Fruit fly (Drosophila melanogaster) whole organism, prepupa: Measurements from ENCODE around the gene crim.

Source experiments
- Blimp-1 ChIP-seq: fragments of 200-800 bp; sonication (Bioruptor generic); optimal IDR thresholded peaks from 3 replicates; lab custom pipeline; 2017; ENCODE audit warnings: missing biosample characterization, missing genetic modification characterization, mild to moderate bottlenecking, moderate library complexity, missing genetic modification reagents
- CG10631 ChIP-seq: fragments of 200-800 bp; sonication (Bioruptor generic); optimal IDR thresholded peaks from 2 replicates; lab custom pipeline; 2016; ENCODE audit warnings: missing biosample characterization, missing genetic modification characterization
- CG10669 ChIP-seq: fragments of 200-800 bp; sonication (Bioruptor generic); optimal IDR thresholded peaks from 3 replicates; lab custom pipeline; 2018; ENCODE audit warnings: missing biosample characterization, mild to moderate bottlenecking, missing genetic modification characterization, moderate library complexity
- CG11294 ChIP-seq: fragments of 200-800 bp; sonication (Bioruptor generic); IDR thresholded peaks from 2 replicates; pipeline ENCODE4 v1.3.6; 2022; ENCODE audit warnings: missing biosample characterization, missing genetic modification characterization
- CG15336 ChIP-seq: fragments of 200-800 bp; sonication (Bioruptor generic); IDR thresholded peaks from 2 replicates; pipeline ENCODE4 v1.3.6; 2022; ENCODE audit warnings: missing biosample characterization, missing genetic modification characterization
- CG16779 ChIP-seq: fragments of 200-800 bp; sonication (Bioruptor generic); optimal IDR thresholded peaks from 3 replicates; lab custom pipeline; 2017; ENCODE audit warnings: missing biosample characterization, mild to moderate bottlenecking, missing genetic modification characterization
- CG3032 ChIP-seq: fragments of 200-800 bp; optimal IDR thresholded peaks from 2 replicates; lab custom pipeline; 2019; ENCODE audit warnings: missing biosample characterization, mild to moderate bottlenecking, missing genetic modification characterization, moderate library complexity
- CG32006 ChIP-seq: fragments of 200-800 bp; sonication (Bioruptor generic); optimal IDR thresholded peaks from 3 replicates; lab custom pipeline; 2017; ENCODE audit warnings: missing biosample characterization, mild to moderate bottlenecking, missing genetic modification characterization
- CG3919 ChIP-seq: fragments of 200-800 bp; sonication (Bioruptor generic); optimal IDR thresholded peaks from 3 replicates; lab custom pipeline; 2016; ENCODE audit warnings: missing biosample characterization, missing genetic modification characterization
- CG4318 ChIP-seq: fragments of 200-800 bp; sonication (Bioruptor generic); optimal IDR thresholded peaks from 3 replicates; lab custom pipeline; 2017; ENCODE audit warnings: missing biosample characterization, mild to moderate bottlenecking, missing genetic modification characterization
- CG6163 ChIP-seq: fragments of 200-800 bp; sonication (Bioruptor generic); IDR thresholded peaks from 3 replicates; pipeline ENCODE4 v1.3.6; 2022; ENCODE audit warnings: missing biosample characterization, missing genetic modification characterization
- CG6792 ChIP-seq: fragments of 200-800 bp; sonication (Bioruptor generic); optimal IDR thresholded peaks from 3 replicates; lab custom pipeline; 2016; ENCODE audit warnings: missing biosample characterization, missing genetic modification characterization
- CG6808 ChIP-seq: fragments of 200-800 bp; sonication (Bioruptor generic); optimal IDR thresholded peaks from 3 replicates; lab custom pipeline; 2017; ENCODE audit warnings: missing biosample characterization, missing genetic modification characterization, mild to moderate bottlenecking, moderate library complexity, missing genetic modification reagents
- CG8119 ChIP-seq: fragments of 200-800 bp; sonication (Bioruptor generic); IDR thresholded peaks from 3 replicates; pipeline ENCODE4 v1.3.6; 2022; ENCODE audit warnings: missing biosample characterization, missing genetic modification characterization
- CG8319 ChIP-seq: fragments of 200-800 bp; sonication (Bioruptor generic); optimal IDR thresholded peaks from 3 replicates; lab custom pipeline; 2016; ENCODE audit warnings: missing biosample characterization, missing genetic modification characterization
- CG8632 ChIP-seq: fragments of 200-800 bp; sonication (Bioruptor generic); optimal IDR thresholded peaks from 3 replicates; lab custom pipeline; 2016; ENCODE audit warnings: missing biosample characterization, missing genetic modification characterization
- CG9139 ChIP-seq: fragments of 200-800 bp; sonication (Bioruptor generic); optimal IDR thresholded peaks from 3 replicates; lab custom pipeline; 2017; ENCODE audit warnings: missing biosample characterization, mild to moderate bottlenecking, missing genetic modification characterization
- Eip78C ChIP-seq: fragments of 200-800 bp; sonication (Bioruptor generic); peaks from one replicate; lab custom pipeline; 2016; ENCODE audit warnings: missing biosample characterization, missing genetic modification characterization
- Eip93F ChIP-seq: fragments of 200-800 bp; sonication (Bioruptor generic); optimal IDR thresholded peaks from 2 replicates; lab custom pipeline; 2016; ENCODE audit warnings: missing biosample characterization, mild to moderate bottlenecking, missing genetic modification characterization
- Ets21C ChIP-seq: fragments of 200-800 bp; sonication (Bioruptor generic); optimal IDR thresholded peaks from 3 replicates; lab custom pipeline; 2016; ENCODE audit warnings: missing biosample characterization, missing genetic modification characterization
- Gug ChIP-seq: fragments of 200-800 bp; sonication (Bioruptor generic); IDR thresholded peaks from 2 replicates; pipeline ENCODE4 v1.3.6; 2022; ENCODE audit warnings: missing biosample characterization, missing genetic modification characterization
- Hr39 ChIP-seq: fragments of 200-800 bp; sonication (Bioruptor generic); optimal IDR thresholded peaks from 2 replicates; lab custom pipeline; 2016; ENCODE audit warnings: missing biosample characterization, missing genetic modification characterization
- Hr4 ChIP-seq: fragments of 200-800 bp; sonication (Bioruptor generic); optimal IDR thresholded peaks from 3 replicates; lab custom pipeline; 2016; ENCODE audit warnings: missing biosample characterization, missing genetic modification characterization
- Met ChIP-seq: fragments of 200-800 bp; sonication (Bioruptor generic); optimal IDR thresholded peaks from 3 replicates; lab custom pipeline; 2016; ENCODE audit warnings: missing biosample characterization, missing genetic modification characterization
- OdsH ChIP-seq: fragments of 200-800 bp; sonication (Bioruptor generic); optimal IDR thresholded peaks from 3 replicates; lab custom pipeline; 2016; ENCODE audit warnings: missing biosample characterization, missing genetic modification characterization
- Smox ChIP-seq: fragments of 200-800 bp; sonication (Bioruptor generic); optimal IDR thresholded peaks from 3 replicates; lab custom pipeline; 2016; ENCODE audit warnings: missing biosample characterization, missing genetic modification characterization
- Sox102F ChIP-seq: fragments of 200-800 bp; sonication (Bioruptor generic); optimal IDR thresholded peaks from 2 replicates; lab custom pipeline; 2016; ENCODE audit warnings: missing biosample characterization, mild to moderate bottlenecking, missing genetic modification characterization
- Sox14 ChIP-seq: fragments of 200-800 bp; sonication (Bioruptor generic); optimal IDR thresholded peaks from 3 replicates; lab custom pipeline; 2016; ENCODE audit warnings: missing biosample characterization, missing genetic modification characterization
- achi ChIP-seq: fragments of 200-800 bp; sonication (Bioruptor generic); optimal IDR thresholded peaks from 3 replicates; lab custom pipeline; 2016; ENCODE audit warnings: missing biosample characterization, missing genetic modification characterization
- acj6 ChIP-seq: fragments of 200-800 bp; sonication (Bioruptor generic); optimal IDR thresholded peaks from 3 replicates; lab custom pipeline; 2016; ENCODE audit warnings: missing biosample characterization, missing genetic modification characterization
- dac ChIP-seq: fragments of 200-800 bp; sonication (Bioruptor generic); optimal IDR thresholded peaks from 2 replicates; lab custom pipeline; 2017; ENCODE audit warnings: missing biosample characterization, mild to moderate bottlenecking, missing genetic modification characterization
- dsx ChIP-seq: fragments of 200-800 bp; optimal IDR thresholded peaks from 3 replicates; lab custom pipeline; 2019; ENCODE audit warnings: missing biosample characterization, mild to moderate bottlenecking, missing genetic modification characterization, moderate library complexity; ENCODE audit not compliant: poor library complexity, severe bottlenecking
- eg ChIP-seq: fragments of 200-800 bp; sonication (Bioruptor generic); IDR thresholded peaks from 3 replicates; pipeline ENCODE4 v1.3.6; 2022; ENCODE audit warnings: missing biosample characterization, missing genetic modification characterization
- fd59A ChIP-seq: fragments of 200-800 bp; sonication (Bioruptor generic); optimal IDR thresholded peaks from 2 replicates; lab custom pipeline; 2017; ENCODE audit warnings: missing biosample characterization, mild to moderate bottlenecking, missing genetic modification characterization, missing genetic modification reagents
- fd85E ChIP-seq: fragments of 200-800 bp; sonication (Bioruptor generic); optimal IDR thresholded peaks from 3 replicates; lab custom pipeline; 2016; ENCODE audit warnings: missing biosample characterization, missing genetic modification characterization
- fkh ChIP-seq: fragments of 200-800 bp; sonication (Bioruptor generic); optimal IDR thresholded peaks from 3 replicates; lab custom pipeline; 2017; ENCODE audit warnings: missing biosample characterization, mild to moderate bottlenecking, missing genetic modification characterization, moderate library complexity
- pdm3 ChIP-seq: fragments of 200-800 bp; sonication (Bioruptor generic); optimal IDR thresholded peaks from 3 replicates; lab custom pipeline; 2016; ENCODE audit warnings: missing biosample characterization, missing genetic modification characterization
- salr ChIP-seq, 2 experiments: fragments of 200-800 bp; sonication (Bioruptor generic); optimal IDR thresholded peaks; 3 replicates each; lab custom pipeline; 2016 to 2018; ENCODE audit warnings: missing biosample characterization in 2 of 2, missing genetic modification characterization in 2 of 2, mild to moderate bottlenecking in 1 of 2
- spab ChIP-seq: fragments of 200-800 bp; sonication (Bioruptor generic); optimal IDR thresholded peaks from 2 replicates; lab custom pipeline; 2017; ENCODE audit warnings: missing biosample characterization, mild to moderate bottlenecking, missing genetic modification characterization, missing genetic modification reagents
- ss ChIP-seq, 2 experiments: fragments of 200-800 bp; sonication (Bioruptor generic); optimal IDR thresholded peaks; 2 replicates in 1 of 2; 3 replicates in 1 of 2; lab custom pipeline; 2017 to 2018; ENCODE audit warnings: mild to moderate bottlenecking in 2 of 2, missing biosample characterization in 2 of 2, missing genetic modification characterization in 2 of 2, moderate library complexity in 1 of 2
- svp ChIP-seq: fragments of 200-800 bp; sonication (Bioruptor generic); peaks from one replicate; lab custom pipeline; 2016; ENCODE audit warnings: missing biosample characterization, missing genetic modification characterization

crim gene

dm6 chr3L:11715187-11715586 is 4.0 kb upstream of the crim start, which contains the start of gene CG14132 (continued):
- no peak for TF ChIP-seq CG32006
- TF ChIP-seq CG15336 (GFP tag; lab: Robert Waterston, UW): 0 out of 2 replicates have a peak, but pooled peaks have one; percentile 28
- peak; percentile 13 for TF ChIP-seq CG6808 (GFP tag; lab: Kevin White, UChicago)
- no peak for TF ChIP-seq pdm3 (GFP tag; lab: Kevin White, UChicago)
- no peak for TF ChIP-seq Hr4 (GFP tag; lab: Kevin White, UChicago)
- no peak for TF ChIP-seq CG16779 (tag; lab: Kevin White, UChicago)
- TF ChIP-seq fkh: no peak
- no peak for TF ChIP-seq CG8319 (GFP tag; lab: Kevin White, UChicago)
- no peak for TF ChIP-seq CG9139 (GFP tag; lab: Kevin White, UChicago)
- TF ChIP-seq Sox14 (GFP tag; lab: Kevin White, UChicago): no peak
- TF ChIP-seq achi (GFP tag; lab: Kevin White, UChicago): no peak
- no peak for TF ChIP-seq Hr39 (GFP tag; lab: Kevin White, UChicago)
- TF ChIP-seq Gug (GFP tag; lab: Robert Waterston, UW): no peak
- peak; percentile 22 for TF ChIP-seq CG3919 (GFP tag; lab: Kevin White, UChicago)
- TF ChIP-seq fd85E (GFP tag; lab: Kevin White, UChicago): no peak
- TF ChIP-seq CG11294: no peak
- no peak for TF ChIP-seq Blimp-1
- TF ChIP-seq eg (GFP tag; lab: Robert Waterston, UW): 0 out of 3 replicates have a peak, but pooled peaks have one; percentile 39
- TF ChIP-seq Ets21C (GFP tag; lab: Kevin White, UChicago): no peak
- no peak for TF ChIP-seq Sox102F (GFP tag; lab: Kevin White, UChicago)
- TF ChIP-seq salr (GFP tag; optimal IDR thresholded peaks at IDR 0.05; lab: Kevin White, UChicago): no peak
- TF ChIP-seq CG3032 (tag; lab: Kevin White, UChicago): no peak
- no peak for TF ChIP-seq OdsH
- no peak for TF ChIP-seq Met (GFP tag; lab: Kevin White, UChicago)
- TF ChIP-seq CG4318 (GFP tag; lab: Kevin White, UChicago): no peak
- no peak for TF ChIP-seq dac

DNA sequence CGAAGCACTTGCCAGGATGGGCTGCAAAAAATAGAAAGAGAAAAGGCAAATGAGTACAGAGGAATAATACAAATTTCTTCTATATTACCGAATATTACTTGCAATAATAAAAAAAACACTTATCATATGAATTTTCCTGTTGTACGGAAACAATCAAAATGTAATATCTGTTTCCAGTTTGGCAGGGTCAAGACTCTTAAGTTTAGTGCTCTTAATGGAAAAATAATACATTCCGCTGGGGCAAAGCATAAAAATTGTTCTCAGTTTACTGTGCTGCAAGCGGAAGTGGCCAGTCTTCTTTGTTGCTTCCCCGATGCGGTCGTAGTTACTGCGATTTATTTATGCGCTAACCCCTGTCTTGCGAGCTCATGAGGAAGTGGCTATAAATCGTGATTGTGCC is 1.7 kb upstream of the crim start:
- TF ChIP-seq CG8119 (no peak), CG10669 (GFP tag; lab: Kevin White, UChicago) (peak; percentile 43), CG6808 (GFP tag; lab: Kevin White, UChicago) (peak; percentile 13), svp (no peak), CG6792 (peak; percentile 1), CG9139 (GFP tag; lab: Kevin White, UChicago) (peak; percentile 18), CG3919 (GFP tag; lab: Kevin White, UChicago) (peak; percentile 46), Smox (GFP tag; lab: Kevin White, UChicago) (no peak), ss (GFP tag; optimal IDR thresholded peaks at IDR 0.05; lab: Kevin White, UChicago) (peak; percentile 6 to 45), Eip78C (GFP tag; lab: Kevin White, UChicago) (peak; percentile 91), fkh (no peak), CG8632 (GFP tag; lab: Kevin White, UChicago) (no peak), fd59A (no peak), Eip93F (GFP tag; lab: Kevin White, UChicago) (no peak), CG4318 (GFP tag; lab: Kevin White, UChicago) (no peak), CG3032 (tag; lab: Kevin White, UChicago) (peak; percentile 9), spab (GFP tag; lab: Kevin White, UChicago) (peak; percentile 32), CG10631 (GFP tag; lab: Kevin White, UChicago) (peak; percentile 29), OdsH (peak; percentile 16), CG6163 (GFP tag; lab: Robert Waterston, UW) (0 out of 3 replicates have a peak, but pooled peaks have one; percentile 35), acj6 (GFP tag; lab: Kevin White, UChicago) (peak; percentile 19), dsx (peak; percentile 59)
